Fruit fly (Drosophila melanogaster): ENCODE results near the gene Pde1c.

DNA sequence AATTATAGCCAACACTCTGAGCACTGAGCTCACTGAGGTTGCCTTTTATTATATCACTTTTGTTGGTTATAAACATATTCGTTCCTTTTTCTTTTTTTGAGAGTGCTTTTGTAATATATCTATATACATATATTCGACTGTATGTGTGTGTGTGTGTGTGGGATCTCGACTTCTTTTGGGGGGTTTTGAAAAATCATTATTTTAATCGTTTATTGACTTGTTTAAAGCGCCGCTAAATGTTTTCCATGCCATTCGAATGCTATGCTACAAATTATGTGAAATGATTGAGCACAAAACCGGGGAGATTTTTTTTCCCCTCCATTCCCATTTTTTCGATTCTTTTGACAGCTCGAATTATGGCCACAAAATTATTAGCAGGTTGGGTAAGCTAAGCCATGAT, 41.1 kb upstream of the Pde1c start:
- no peak for TF ChIP-seq CG15710 (tag; optimal IDR thresholded peaks at IDR 0.05)
- TF ChIP-seq CG34367 (tag; optimal IDR thresholded peaks at IDR 0.05): no peak
- TF ChIP-seq CG8301 (tag; optimal IDR thresholded peaks at IDR 0.05): no peak
- TF ChIP-seq CG9948 (tag; optimal IDR thresholded peaks at IDR 0.05): no peak
- TF ChIP-seq D1 (tag; optimal IDR thresholded peaks at IDR 0.05): no peak
- TF ChIP-seq EcR (GFP tag; optimal IDR thresholded peaks at IDR 0.05): no peak
- TF ChIP-seq gl (tag; optimal IDR thresholded peaks at IDR 0.05): no peak

Measured in whole organism, pupa.